Fruit fly (Drosophila melanogaster): ENCODE measurements around the gene CG7029.

DNA sequence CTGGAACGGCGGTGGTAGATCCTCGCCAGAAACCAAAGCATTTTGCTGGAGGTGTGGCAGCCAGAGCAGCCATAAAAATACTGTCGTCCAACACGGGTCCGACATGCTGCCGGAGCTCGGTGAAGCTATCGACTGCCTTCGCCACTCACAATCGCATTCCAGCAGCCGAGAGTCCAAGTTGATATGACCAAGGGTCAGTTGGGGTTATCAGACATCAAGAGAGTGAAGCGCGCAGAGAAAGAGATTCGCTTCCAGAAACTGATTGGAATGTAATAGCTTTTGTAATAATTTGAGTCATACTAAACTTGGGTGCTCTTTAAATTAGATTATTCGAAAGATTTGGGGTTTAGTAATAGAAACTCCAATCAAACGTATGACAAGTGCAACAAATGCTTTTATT lies 12.9 kb downstream of the CG7029 start, which contains the start of gene Nepl14:
- no peak for TF ChIP-seq CG8478 (optimal IDR thresholded peaks at IDR 0.05)
- no peak for TF ChIP-seq CTCF (optimal IDR thresholded peaks at IDR 0.05)

All from S2 (cell line).